Worm (Caenorhabditis elegans) whole organism, L4/young adult: Measurements from ENCODE around the gene math-48.
"Not testable (repeated sequence)": the region's sequence is repeated elsewhere in the genome, so short reads cannot be mapped to it uniquely, and the experiment has no call there.

Experiments
- W03F9.2 ChIP-seq: fragments of 150-350 bp; optimal IDR thresholded peaks from 2 replicates; lab custom pipeline; 2014; ENCODE audit warnings: missing biosample characterization, missing genetic modification characterization
- dao-5 ChIP-seq: sonication (generic microtip); optimal IDR thresholded peaks from 2 replicates; lab custom pipeline; 2016; ENCODE audit warnings: missing genotype, missing genetic modification characterization, moderate library complexity, missing compliant biosample characterization
- him-1 ChIP-seq: sonication (generic microtip); optimal IDR thresholded peaks from 2 replicates; lab custom pipeline; 2016; ENCODE audit warnings: missing genotype, missing genetic modification reagents, missing genetic modification characterization, missing compliant biosample characterization

The math-48 gene

ce11 chrII:1946427-1946826 is at the start of gene math-48:
Gene math-48, minus strand, starts transcription at chrII:1946527.
- no peak for TF ChIP-seq W03F9.2 (tag; lab: Kevin White, UChicago)
- no peak for TF ChIP-seq dao-5
- TF ChIP-seq him-1 (tag; lab: Kevin White, UChicago), result no peak

- TF ChIP-seq him-1 (tag; lab: Kevin White, UChicago) (no peak), W03F9.2 (tag; lab: Kevin White, UChicago) (no peak), dao-5 (no peak)
These were observed 49.4 kb upstream of the math-48 start for ce11 chrII:1995744-1996143.

ce11 chrII:1993738-1994137 is 47.4 kb upstream of the math-48 start, which contains the start of gene math-21:
Gene math-21, plus strand, starts transcription at chrII:1994038.
- TF ChIP-seq him-1 (tag; lab: Kevin White, UChicago), result no peak

- TF ChIP-seq him-1 (tag; lab: Kevin White, UChicago) (no peak), dao-5 (no peak), W03F9.2 (tag; lab: Kevin White, UChicago) (no peak)
These were observed 42.7 kb upstream of the math-48 start, which contains the start of gene math-44 for ce11 chrII:1989010-1989409. Gene math-44, plus strand, starts transcription at chrII:1989310.

- no peak for TF ChIP-seq W03F9.2 (tag; lab: Kevin White, UChicago)
- TF ChIP-seq him-1 (tag; lab: Kevin White, UChicago), result no peak
- TF ChIP-seq dao-5, result no peak
These were observed 40.7 kb upstream of the math-48 start, which contains the start of gene Y16E11A.4 for ce11 chrII:1986979-1987378. Gene Y16E11A.4, plus strand, starts transcription at chrII:1987279.

- not testable (repeated sequence) for TF ChIP-seq him-1 (tag; lab: Kevin White, UChicago); dao-5; W03F9.2 (tag; lab: Kevin White, UChicago)
These were observed 9.2 kb upstream of the math-48 start, which contains the start of gene math-49 for ce11 chrII:1955568-1955967. Gene math-49, minus strand, starts transcription at chrII:1955668.

ce11 chrII:1949119-1949518 is 2.8 kb upstream of the math-48 start:
- TF ChIP-seq dao-5 (no peak), him-1 (tag; lab: Kevin White, UChicago) (no peak)

- not testable (repeated sequence) for TF ChIP-seq him-1 (tag; lab: Kevin White, UChicago); dao-5; W03F9.2 (tag; lab: Kevin White, UChicago)
These were observed 2.1 kb upstream of the math-48 start, which contains the start of gene ZK250.2 for ce11 chrII:1948393-1948792. Gene ZK250.2, plus strand, starts transcription at chrII:1948693.

ce11 chrII:1945093-1945492 is 1.2 kb downstream of the math-48 start, which contains the start of gene ZK250.14:
Gene ZK250.14, minus strand, starts transcription at chrII:1945193.
- no peak for TF ChIP-seq dao-5
- TF ChIP-seq him-1 (tag; lab: Kevin White, UChicago), result no peak
- TF ChIP-seq W03F9.2 (tag; lab: Kevin White, UChicago), result no peak

- TF ChIP-seq W03F9.2 (tag; lab: Kevin White, UChicago), result no peak
These were observed 6.7 kb downstream of the math-48 start, which contains the start of gene ZK250.13 for ce11 chrII:1939652-1940051. Gene ZK250.13, minus strand, starts transcription at chrII:1939752.

- TF ChIP-seq W03F9.2 (tag; lab: Kevin White, UChicago) (no peak), him-1 (tag; lab: Kevin White, UChicago) (no peak), dao-5 (no peak)
These were observed 17.7 kb downstream of the math-48 start for ce11 chrII:1928578-1928977.

ce11 chrII:1926162-1926561 is 20.2 kb downstream of the math-48 start, which contains the start of gene F52C6.2:
Gene F52C6.2, plus strand, starts transcription at chrII:1926462.
- TF ChIP-seq him-1 (tag; lab: Kevin White, UChicago), result no peak
- TF ChIP-seq W03F9.2 (tag; lab: Kevin White, UChicago), result no peak
- no peak for TF ChIP-seq dao-5

- TF ChIP-seq him-1 (tag; lab: Kevin White, UChicago) (no peak), dao-5 (no peak), W03F9.2 (tag; lab: Kevin White, UChicago) (no peak)
These were observed 21.9 kb downstream of the math-48 start, which contains the start of gene F52C6.3 for ce11 chrII:1924459-1924858. Gene F52C6.3, plus strand, starts transcription at chrII:1924759.

ce11 chrII:1922665-1923187 is 23.6 kb downstream of the math-48 start, which contains the start of the genes bath-2 and F52C6.4:
Gene bath-2, minus strand, starts transcription at chrII:1922765.
Gene F52C6.4, plus strand, starts transcription at chrII:1923137.
- TF ChIP-seq him-1 (tag; lab: Kevin White, UChicago), result no peak
- TF ChIP-seq dao-5, result no peak
- TF ChIP-seq W03F9.2 (tag; lab: Kevin White, UChicago), result no peak

- no peak for TF ChIP-seq W03F9.2 (tag; lab: Kevin White, UChicago)
- TF ChIP-seq him-1 (tag; lab: Kevin White, UChicago), result no peak
- no peak for TF ChIP-seq dao-5
These were observed 25.3 kb downstream of the math-48 start, which contains the start of gene bath-7 for ce11 chrII:1921018-1921417. Gene bath-7, minus strand, starts transcription at chrII:1921118.
